Fruit fly (Drosophila melanogaster): Measurements from ENCODE around the gene ND-51.

ND-51 gene

DNA sequence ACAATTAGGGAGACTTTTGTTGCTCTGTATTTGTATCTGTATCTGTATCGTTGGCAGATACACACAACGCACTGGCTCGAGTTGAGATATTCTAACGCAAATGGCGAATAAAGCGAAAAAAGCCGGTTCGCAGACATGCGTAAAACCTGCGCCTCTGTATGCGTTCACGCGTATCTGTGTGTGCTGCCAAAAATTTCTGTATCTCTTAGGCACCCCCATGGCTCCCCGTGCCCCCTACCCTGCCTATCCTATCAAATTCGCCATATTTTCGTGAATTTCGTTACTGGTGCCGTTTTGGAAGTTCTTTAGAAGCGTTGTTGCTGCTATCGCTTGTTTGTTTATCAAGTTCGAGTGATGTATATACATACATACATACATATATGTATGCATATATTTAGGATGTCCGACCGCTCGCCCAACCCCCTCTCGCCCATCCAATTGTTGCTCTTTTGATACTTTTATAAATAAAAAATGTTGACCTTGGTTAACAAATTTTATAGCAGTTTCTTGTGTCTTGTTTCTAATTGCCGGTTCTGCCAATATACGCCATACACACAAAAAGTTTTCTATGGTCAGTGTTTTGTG, 23.3 kb upstream of the ND-51 start (continued):
- TF ChIP-seq CG13894 (tag; optimal IDR thresholded peaks at IDR 0.05) (peak; percentile 96), CG8290 (GFP tag; optimal IDR thresholded peaks at IDR 0.05) (no peak), CG8290 (tag; optimal IDR thresholded peaks at IDR 0.05) (peak in 1 of 2 experiments; percentile 10), Hmr (GFP tag; optimal IDR thresholded peaks at IDR 0.05) (peak; percentile 40), CG31224 (GFP tag; IDR thresholded peaks at IDR 0.05) (no peak), Hr51 (GFP tag; optimal IDR thresholded peaks at IDR 0.05) (no peak), CG34422 (GFP tag; IDR thresholded peaks at IDR 0.05) (peak; percentile 20; the same call in 1 of the 3 replicates), chinmo (GFP tag; IDR thresholded peaks at IDR 0.05; ENCODE audit: partially characterized antibody) (peak; percentile 90; the same call in 3 of the 4 replicates), CG2129 (GFP tag; IDR thresholded peaks at IDR 0.05; ENCODE audit: partially characterized antibody) (no peak), HLH3B (GFP tag; IDR thresholded peaks at IDR 0.05) (no peak), sd (tag; optimal IDR thresholded peaks at IDR 0.05) (peak; percentile 83), caup (GFP tag; optimal IDR thresholded peaks at IDR 0.05; ENCODE audit: severe bottlenecking) (peak; percentile 23), Atf-2 (GFP tag; optimal IDR thresholded peaks at IDR 0.05) (no peak), CG32767 (GFP tag; IDR thresholded peaks at IDR 0.05) (peak; percentile 83), CG42726 (GFP tag; IDR thresholded peaks at IDR 0.05; ENCODE audit: partially characterized antibody) (peak; percentile 71), Deaf1 (tag; optimal IDR thresholded peaks at IDR 0.05) (peak; percentile 59), Hr78 (GFP tag; optimal IDR thresholded peaks at IDR 0.05) (no peak), CG12769 (tag; optimal IDR thresholded peaks at IDR 0.05) (peak; percentile 36), CoRest (tag; optimal IDR thresholded peaks at IDR 0.05) (no peak), CG4360 (GFP tag; IDR thresholded peaks at IDR 0.05) (no peak), z (GFP tag; IDR thresholded peaks at IDR 0.05) (0 out of 3 replicates have a peak, but pooled peaks have one; percentile 20), ftz-f1 (GFP tag; optimal IDR thresholded peaks at IDR 0.05) (peak; percentile 10), Fer1 (GFP tag; optimal IDR thresholded peaks at IDR 0.05) (peak; percentile 31), CG10543 (GFP tag; optimal IDR thresholded peaks at IDR 0.05) (peak; percentile 90), B-H2 (GFP tag; optimal IDR thresholded peaks at IDR 0.05) (peak; percentile 79), CG13624 (GFP tag; optimal IDR thresholded peaks at IDR 0.05) (peak; percentile 20), sug (tag; optimal IDR thresholded peaks at IDR 0.05) (peak; percentile 41), Dref (GFP tag; IDR thresholded peaks at IDR 0.05) (no peak), CG4282 (GFP tag; optimal IDR thresholded peaks at IDR 0.05) (no peak), nau (GFP tag; optimal IDR thresholded peaks at IDR 0.05) (no peak), jing (GFP tag; optimal IDR thresholded peaks at IDR 0.05) (no peak), Lpt (GFP tag; optimal IDR thresholded peaks at IDR 0.05) (no peak), schlank (tag; optimal IDR thresholded peaks at IDR 0.05) (peak; percentile 18), twi (tag; optimal IDR thresholded peaks at IDR 0.05) (no peak), slou (GFP tag; optimal IDR thresholded peaks at IDR 0.05) (no peak), CG8765 (GFP tag; IDR thresholded peaks at IDR 0.05) (no peak), ssp (GFP tag; IDR thresholded peaks at IDR 0.05) (no peak), CG1832 (GFP tag; optimal IDR thresholded peaks at IDR 0.05) (no peak), CG12744 (GFP tag; optimal IDR thresholded peaks at IDR 0.05) (no peak), GATAe (GFP tag; conservative IDR thresholded peaks at IDR 0.05) (peak; percentile 48), dpn (GFP tag; optimal IDR thresholded peaks at IDR 0.05) (no peak), CG14667 (GFP tag; IDR thresholded peaks at IDR 0.05) (no peak), CG3407 (GFP tag; optimal IDR thresholded peaks at IDR 0.05) (no peak), Side (GFP tag; optimal IDR thresholded peaks at IDR 0.05) (no peak), gcm2 (GFP tag; optimal IDR thresholded peaks at IDR 0.05) (no peak), Vsx1 (GFP tag; optimal IDR thresholded peaks at IDR 0.05) (no peak), NFAT (GFP tag; IDR thresholded peaks at IDR 0.05) (peak; percentile 48; the same call in 1 of the 2 replicates), CG8281 (tag; optimal IDR thresholded peaks at IDR 0.05) (no peak), BEAF-32 (GFP tag; optimal IDR thresholded peaks at IDR 0.05) (no peak), ken (GFP tag; IDR thresholded peaks at IDR 0.05) (no peak)
